Fruit fly (Drosophila melanogaster) whole organism, embryonic: ENCODE data around the gene Rad9.

Experiments used
- ATbp ChIP-seq: fragments of 200-800 bp; sonication (Bioruptor generic); optimal IDR thresholded peaks from 2 replicates; lab custom pipeline; 2017; ENCODE audit warnings: missing biosample characterization, mild to moderate bottlenecking, missing genetic modification characterization, missing genetic modification reagents
- Ada2b ChIP-seq: fragments of 200-800 bp; sonication (Bioruptor generic); IDR thresholded peaks from 2 replicates; pipeline ENCODE4 v1.3.6; 2022; ENCODE audit warnings: missing biosample characterization, missing genetic modification characterization
- Blimp-1 ChIP-seq: fragments of 200-800 bp; sonication (Bioruptor generic); optimal IDR thresholded peaks from 3 replicates; lab custom pipeline; 2018; ENCODE audit warnings: missing biosample characterization, missing genetic modification characterization, mild to moderate bottlenecking, moderate library complexity, missing genetic modification reagents
- CG10654 ChIP-seq: fragments of 200-800 bp; sonication (Bioruptor generic); optimal IDR thresholded peaks from 2 replicates; lab custom pipeline; 2016; ENCODE audit warnings: missing biosample characterization, missing genetic modification characterization
- CG12236 ChIP-seq: fragments of 200-800 bp; sonication (Bioruptor generic); optimal IDR thresholded peaks from 2 replicates; lab custom pipeline; 2016; ENCODE audit warnings: missing biosample characterization, missing genetic modification characterization
- CG12769 ChIP-seq: fragments of 200-800 bp; sonication (Bioruptor generic); optimal IDR thresholded peaks from 2 replicates; lab custom pipeline; 2019; ENCODE audit warnings: missing biosample characterization, mild to moderate bottlenecking, missing genetic modification characterization, moderate library complexity
- CG14667 ChIP-seq: fragments of 200-800 bp; sonication (Bioruptor generic); IDR thresholded peaks from 2 replicates; pipeline ENCODE4 v1.3.6; 2022; ENCODE audit warnings: missing biosample characterization, missing genetic modification characterization
- CG1647 ChIP-seq: fragments of 200-800 bp; sonication (Bioruptor generic); optimal IDR thresholded peaks from 3 replicates; lab custom pipeline; 2016; ENCODE audit warnings: missing biosample characterization, missing genetic modification characterization
- CG1832 ChIP-seq: fragments of 200-800 bp; sonication (Bioruptor generic); optimal IDR thresholded peaks from 2 replicates; lab custom pipeline; 2017; ENCODE audit warnings: missing biosample characterization, mild to moderate bottlenecking, missing genetic modification characterization, inconsistent platforms
- CG18476 ChIP-seq: fragments of 200-800 bp; sonication (Bioruptor generic); optimal IDR thresholded peaks from 2 replicates; lab custom pipeline; 2016; ENCODE audit warnings: missing biosample characterization, mild to moderate bottlenecking, missing genetic modification characterization
- CG3281 ChIP-seq: fragments of 200-800 bp; sonication (Bioruptor generic); optimal IDR thresholded peaks from 3 replicates; lab custom pipeline; 2017; ENCODE audit warnings: missing biosample characterization, mild to moderate bottlenecking, missing genetic modification characterization
- CG3407 ChIP-seq: fragments of 200-800 bp; sonication (Bioruptor generic); optimal IDR thresholded peaks from 2 replicates; lab custom pipeline; 2018; ENCODE audit warnings: missing biosample characterization, mild to moderate bottlenecking, missing genetic modification characterization
- CG34376 ChIP-seq: fragments of 200-800 bp; sonication (Bioruptor generic); optimal IDR thresholded peaks from 2 replicates; lab custom pipeline; 2018; ENCODE audit warnings: missing biosample characterization, mild to moderate bottlenecking, missing genetic modification characterization
- CG6791 ChIP-seq: fragments of 200-800 bp; sonication (Bioruptor generic); IDR thresholded peaks from 3 replicates; pipeline ENCODE4 v1.3.6; 2022; ENCODE audit warnings: missing biosample characterization, missing genetic modification characterization; ENCODE audit not compliant: partially characterized antibody
- CG6813 ChIP-seq: fragments of 200-800 bp; sonication (Bioruptor generic); optimal IDR thresholded peaks from 2 replicates; lab custom pipeline; 2017; ENCODE audit warnings: missing biosample characterization, missing genetic modification characterization, mild to moderate bottlenecking, moderate library complexity, missing genetic modification reagents
- CG7372 ChIP-seq: fragments of 200-800 bp; sonication (Bioruptor generic); IDR thresholded peaks from 2 replicates; pipeline ENCODE4 v1.3.6; 2022; ENCODE audit warnings: missing biosample characterization, missing genetic modification characterization
- CG7839 ChIP-seq: fragments of 200-800 bp; sonication (Bioruptor generic); optimal IDR thresholded peaks from 3 replicates; lab custom pipeline; 2018; ENCODE audit warnings: missing biosample characterization, mild to moderate bottlenecking, missing genetic modification characterization, moderate library complexity
- D ChIP-seq, 2 experiments: fragments of 200-800 bp in 1 of 2; fragments of >200 bp in 1 of 2; sonication (Bioruptor generic) in 1 of 2; optimal IDR thresholded peaks; 2 replicates in 1 of 2; 3 replicates in 1 of 2; lab custom pipeline; 2017; ENCODE audit warnings: mild to moderate bottlenecking in 1 of 2, missing biosample characterization in 1 of 2, missing genetic modification characterization in 1 of 2, missing genetic modification reagents in 1 of 2
- D19B ChIP-seq: fragments of 200-800 bp; sonication (Bioruptor generic); optimal IDR thresholded peaks from 2 replicates; lab custom pipeline; 2017; ENCODE audit warnings: missing biosample characterization, mild to moderate bottlenecking, missing genetic modification characterization
- Dad ChIP-seq: fragments of 200-800 bp; sonication (Bioruptor generic); optimal IDR thresholded peaks from 3 replicates; lab custom pipeline; 2016; ENCODE audit warnings: missing biosample characterization, missing genetic modification characterization
- Deaf1 ChIP-seq: fragments of 200-800 bp; optimal IDR thresholded peaks from 3 replicates; lab custom pipeline; 2019; ENCODE audit warnings: missing biosample characterization, mild to moderate bottlenecking, missing genetic modification characterization, moderate library complexity
- Dip3 ChIP-seq: fragments of 200-800 bp; sonication (Bioruptor generic); optimal IDR thresholded peaks from 3 replicates; lab custom pipeline; 2016; ENCODE audit warnings: missing biosample characterization, missing genetic modification characterization
- Gug ChIP-seq: fragments of 200-800 bp; sonication (Bioruptor generic); IDR thresholded peaks from 4 replicates; pipeline ENCODE4 v1.3.6; 2022; ENCODE audit warnings: missing biosample characterization, missing genetic modification characterization
- H2.0 ChIP-seq: fragments of 200-800 bp; sonication (Bioruptor generic); IDR thresholded peaks from 2 replicates; pipeline ENCODE4 v1.3.6; 2022; ENCODE audit warnings: missing biosample characterization, missing genetic modification characterization
- HLH3B ChIP-seq: fragments of 200-800 bp; sonication (Bioruptor generic); IDR thresholded peaks from 2 replicates; pipeline ENCODE4 v1.3.6; 2022; ENCODE audit warnings: missing biosample characterization, missing genetic modification characterization
- Hand ChIP-seq: fragments of 200-800 bp; sonication (Bioruptor generic); optimal IDR thresholded peaks from 2 replicates; lab custom pipeline; 2017; ENCODE audit warnings: mild to moderate bottlenecking, missing biosample characterization, missing genetic modification reagents, missing genetic modification characterization
- Hr51 ChIP-seq, 2 experiments: fragments of 200-800 bp; sonication (Bioruptor generic); optimal IDR thresholded peaks; 2 replicates in 1 of 2; 3 replicates in 1 of 2; lab custom pipeline; 2016 to 2018; ENCODE audit warnings: missing biosample characterization in 2 of 2, missing genetic modification characterization in 2 of 2, mild to moderate bottlenecking in 1 of 2, moderate library complexity in 1 of 2
- Max ChIP-seq: fragments of 200-800 bp; sonication (Bioruptor generic); optimal IDR thresholded peaks from 2 replicates; lab custom pipeline; 2016; ENCODE audit warnings: missing biosample characterization, mild to moderate bottlenecking, missing genetic modification characterization
- NFAT ChIP-seq: fragments of 200-800 bp; sonication (Bioruptor generic); IDR thresholded peaks from 2 replicates; pipeline ENCODE4 v1.3.6; 2022; ENCODE audit warnings: missing biosample characterization, missing genetic modification characterization
- NK7.1 ChIP-seq: fragments of 200-800 bp; sonication (Bioruptor generic); optimal IDR thresholded peaks from 3 replicates; lab custom pipeline; 2016; ENCODE audit warnings: missing biosample characterization, missing genetic modification characterization
- Oaz ChIP-seq: fragments of 200-800 bp; sonication (Bioruptor generic); IDR thresholded peaks from 2 replicates; pipeline ENCODE4 v1.3.6; 2022; ENCODE audit warnings: missing biosample characterization, missing genetic modification characterization
- Sry-δ ChIP-seq: fragments of 200-800 bp; sonication (Bioruptor generic); optimal IDR thresholded peaks from 2 replicates; lab custom pipeline; 2016; ENCODE audit warnings: missing biosample characterization, missing genetic modification characterization
- Vsx1 ChIP-seq: fragments of 200-800 bp; sonication (Bioruptor generic); optimal IDR thresholded peaks from 2 replicates; lab custom pipeline; 2017; ENCODE audit warnings: missing biosample characterization, mild to moderate bottlenecking, missing genetic modification characterization, missing genetic modification reagents
- YL-1 ChIP-seq: fragments of 200-800 bp; sonication (Bioruptor generic); optimal IDR thresholded peaks from 3 replicates; lab custom pipeline; 2017; ENCODE audit warnings: missing biosample characterization, mild to moderate bottlenecking, missing genetic modification characterization
- aop ChIP-seq: fragments of 200-800 bp; sonication (Bioruptor generic); IDR thresholded peaks from 2 replicates; pipeline ENCODE4 v1.3.6; 2022; ENCODE audit warnings: missing biosample characterization, missing genetic modification characterization
- bigmax ChIP-seq: fragments of 200-800 bp; sonication (Bioruptor generic); optimal IDR thresholded peaks from 2 replicates; lab custom pipeline; 2018; ENCODE audit warnings: missing biosample characterization, mild to moderate bottlenecking, missing genetic modification characterization
- br ChIP-seq: fragments of >200 bp; optimal IDR thresholded peaks from 2 replicates; lab custom pipeline; 2017
- chm ChIP-seq: fragments of 200-800 bp; sonication (Bioruptor generic); IDR thresholded peaks from 2 replicates; pipeline ENCODE4 v1.3.6; 2022; ENCODE audit warnings: missing biosample characterization, missing genetic modification characterization
- eve ChIP-seq, 2 experiments: fragments of >200 bp; optimal IDR thresholded peaks; 2 replicates each; lab custom pipeline; 2017; ENCODE audit warnings: missing biosample characterization in 2 of 2, missing genetic modification characterization in 2 of 2
- grau ChIP-seq: fragments of 200-800 bp; optimal IDR thresholded peaks from 3 replicates; lab custom pipeline; 2019; ENCODE audit warnings: missing biosample characterization, mild to moderate bottlenecking, missing genetic modification characterization, moderate library complexity
- hkb ChIP-seq, 2 experiments: fragments of 200-800 bp in 1 of 2; fragments of >200 bp in 1 of 2; sonication (Bioruptor generic) in 1 of 2; IDR thresholded peaks in 1 of 2; optimal IDR thresholded peaks in 1 of 2; 2 replicates each; pipeline versions ENCODE4 v1.3.6 to Lab custom; 2017 to 2022; ENCODE audit warnings: missing biosample characterization in 1 of 2, missing genetic modification characterization in 1 of 2
- otp ChIP-seq: fragments of 200-800 bp; sonication (Bioruptor generic); IDR thresholded peaks from 3 replicates; pipeline ENCODE4, ENCODE4 v1.3.6; 2022; ENCODE audit warnings: missing biosample characterization, missing genetic modification characterization
- rib ChIP-seq: fragments of 200-800 bp; sonication (Bioruptor generic); IDR thresholded peaks from 2 replicates; pipeline ENCODE4 v1.3.6; 2022; ENCODE audit warnings: missing biosample characterization, missing genetic modification characterization
- sd ChIP-seq: fragments of 200-800 bp; sonication (Bioruptor generic); optimal IDR thresholded peaks from 3 replicates; lab custom pipeline; 2018; ENCODE audit warnings: missing biosample characterization, mild to moderate bottlenecking, missing genetic modification characterization, moderate library complexity
- sqz ChIP-seq: fragments of 200-800 bp; sonication (Bioruptor generic); optimal IDR thresholded peaks from 3 replicates; lab custom pipeline; 2018; ENCODE audit warnings: missing biosample characterization, mild to moderate bottlenecking, missing genetic modification characterization
- tup ChIP-seq: fragments of 200-800 bp; sonication (Bioruptor generic); optimal IDR thresholded peaks from 2 replicates; lab custom pipeline; 2016; ENCODE audit warnings: missing biosample characterization, mild to moderate bottlenecking, missing genetic modification characterization, moderate library complexity
- unc-4 ChIP-seq: fragments of 200-800 bp; sonication (Bioruptor generic); IDR thresholded peaks from 2 replicates; pipeline ENCODE4 v1.3.6; 2022; ENCODE audit warnings: missing biosample characterization, missing genetic modification characterization; ENCODE audit not compliant: partially characterized antibody
- vnd ChIP-seq: fragments of 200-800 bp; sonication (Bioruptor generic); IDR thresholded peaks from 3 replicates; pipeline ENCODE4 v1.3.6; 2022; ENCODE audit warnings: missing biosample characterization, missing genetic modification characterization; ENCODE audit not compliant: partially characterized antibody

Rad9 gene

DNA sequence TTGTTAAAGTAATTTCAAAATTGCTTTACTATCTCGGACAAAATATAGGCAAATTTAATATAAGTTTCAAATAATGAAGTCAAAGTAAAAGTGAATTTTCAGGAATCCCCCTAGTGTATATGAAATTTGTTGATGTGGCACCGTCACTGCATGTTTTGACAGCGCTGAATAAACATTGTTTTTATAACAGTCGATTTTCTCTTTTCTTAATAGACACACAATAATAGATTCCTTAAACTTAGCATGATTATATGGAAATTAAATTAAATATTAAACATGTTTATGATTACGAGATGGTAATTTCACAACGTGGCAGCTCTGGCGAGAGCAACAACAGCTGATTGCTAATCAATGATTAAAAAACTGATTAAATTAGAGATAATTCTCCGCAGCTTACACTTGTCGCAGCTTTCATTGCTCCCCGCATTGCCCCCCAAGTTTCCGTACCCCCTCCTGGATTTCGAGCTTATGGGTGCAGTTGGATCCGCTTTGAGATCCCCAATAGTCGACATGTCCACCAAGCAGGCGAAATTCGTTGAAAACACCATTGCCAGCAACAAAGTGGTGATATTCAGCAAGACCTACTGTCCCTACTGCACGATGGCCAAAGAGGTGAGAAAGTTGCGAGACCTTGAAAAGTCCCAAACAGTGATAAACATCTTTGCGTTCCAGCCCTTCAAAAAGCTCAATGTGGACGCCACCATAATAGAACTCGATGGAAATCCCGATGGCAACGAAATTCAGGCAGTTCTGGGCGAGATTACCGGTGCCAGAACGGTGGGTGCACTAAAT is 3.1 kb downstream of the Rad9 start, which contains the start of gene Grx1 (continued):
- TF ChIP-seq Gug (GFP tag; lab: Robert Waterston, UW) (no peak), D19B (GFP tag; lab: Kevin White, UChicago) (no peak), grau (tag; lab: Kevin White, UChicago) (peak; percentile 59), Oaz (GFP tag; lab: Robert Waterston, UW) (no peak), Dip3 (GFP tag; lab: Kevin White, UChicago) (peak; percentile 4), NFAT (peak; percentile 42; the same call in 1 of the 2 replicates), eve (GFP tag; optimal IDR thresholded peaks at IDR 0.05; lab: Kevin White, UChicago) (no peak), CG7839 (tag; lab: Kevin White, UChicago) (peak; percentile 53), Dad (GFP tag; lab: Kevin White, UChicago) (no peak), CG1832 (GFP tag; lab: Kevin White, UChicago) (no peak), Vsx1 (GFP tag; lab: Kevin White, UChicago) (peak; percentile 62), CG1647 (GFP tag; lab: Kevin White, UChicago) (peak; percentile 34), CG7372 (no peak), Deaf1 (tag; lab: Kevin White, UChicago) (peak; percentile 21), hkb (optimal IDR thresholded peaks at IDR 0.05; lab: Kevin White, UChicago) (no peak), hkb (GFP tag; IDR thresholded peaks at IDR 0.05; lab: Robert Waterston, UW) (peak; percentile 53; the same call in 1 of the 2 replicates), CG3281 (peak; percentile 55), sqz (GFP tag; lab: Kevin White, UChicago) (peak; percentile 29), NK7.1 (GFP tag; lab: Kevin White, UChicago) (no peak), CG14667 (no peak), Blimp-1 (peak; percentile 79), CG12236 (GFP tag; lab: Kevin White, UChicago) (no peak), rib (GFP tag; lab: Robert Waterston, UW) (no peak), sd (no peak), CG12769 (tag; lab: Kevin White, UChicago) (peak; percentile 6), YL-1 (GFP tag; lab: Kevin White, UChicago) (peak; percentile 28), Max (GFP tag; lab: Kevin White, UChicago) (peak; percentile 62), ATbp (peak; percentile 8), bigmax (GFP tag; lab: Kevin White, UChicago) (no peak), H2.0 (0 out of 2 replicates have a peak, but pooled peaks have one; percentile 20), chm (no peak), unc-4 (GFP tag; lab: Robert Waterston, UW) (no peak), Hr51 (GFP tag; optimal IDR thresholded peaks at IDR 0.05; lab: Kevin White, UChicago) (peak; percentile 16 to 64), Sry-δ (GFP tag; lab: Kevin White, UChicago) (peak; percentile 4), otp (no peak), aop (GFP tag; lab: Robert Waterston, UW) (no peak), Ada2b (GFP tag; lab: Robert Waterston, UW) (peak; percentile 40; the same call in 1 of the 2 replicates), CG3407 (GFP tag; lab: Kevin White, UChicago) (peak; percentile 21), Hand (GFP tag; lab: Kevin White, UChicago) (no peak), tup (GFP tag; lab: Kevin White, UChicago) (no peak), br (lab: Kevin White, UChicago) (no peak), vnd (no peak), CG6813 (peak; percentile 4), HLH3B (GFP tag; lab: Robert Waterston, UW) (peak; percentile 19; the same call in 1 of the 2 replicates), CG34376 (GFP tag; lab: Kevin White, UChicago) (peak; percentile 58), CG10654 (GFP tag; lab: Kevin White, UChicago) (no peak), CG6791 (GFP tag; lab: Robert Waterston, UW) (no peak), D (optimal IDR thresholded peaks at IDR 0.05; lab: Kevin White, UChicago) (no peak), D (GFP tag; optimal IDR thresholded peaks at IDR 0.05; lab: Kevin White, UChicago) (peak; percentile 47), CG18476 (GFP tag; lab: Kevin White, UChicago) (peak; percentile 54)
